Worm (Caenorhabditis elegans): ENCODE results near the gene Y45F10D.14.

Gene Y45F10D.14

ce11 chrIV:13807724-13808123 lies at the start of gene Y45F10D.14:
Gene Y45F10D.14, minus strand, starts transcription at chrIV:13807824.
- TF ChIP-seq flt-1 (GFP tag; IDR thresholded peaks at IDR 0.05) (no peak), tab-1 (GFP tag; IDR thresholded peaks at IDR 0.05) (no peak), ztf-23 (GFP tag; IDR thresholded peaks at IDR 0.05) (no peak), med-1 (GFP tag; optimal IDR thresholded peaks at IDR 0.05; ENCODE audit: insufficient read depth) (no peak), ztf-29 (GFP tag; IDR thresholded peaks at IDR 0.05) (no peak), cog-1 (tag; optimal IDR thresholded peaks at IDR 0.05) (no peak), klf-2 (GFP tag; conservative IDR thresholded peaks at IDR 0.05) (no peak), T22C8.4 (GFP tag; IDR thresholded peaks at IDR 0.05) (no peak), ref-1 (GFP tag; conservative IDR thresholded peaks at IDR 0.05) (no peak)

DNA sequence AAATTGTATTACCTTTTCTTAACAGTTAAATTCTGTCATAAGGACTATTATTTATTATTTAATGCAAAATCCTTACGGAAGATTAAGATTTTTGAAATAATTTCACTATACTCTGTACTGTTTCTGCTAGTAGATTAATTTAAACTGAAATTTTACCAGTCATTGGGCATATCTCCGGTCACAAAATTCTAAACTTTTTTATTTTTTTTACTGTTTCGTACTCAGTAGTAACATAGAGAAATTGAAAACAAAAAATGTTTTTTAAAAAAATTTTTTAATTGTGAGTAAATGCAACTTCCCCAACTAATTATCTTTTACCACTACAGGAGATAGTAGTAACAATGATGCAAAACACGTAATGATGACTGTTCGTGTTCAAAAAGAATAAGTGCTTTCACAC lies 30.7 kb upstream of the Y45F10D.14 start:
- TF ChIP-seq tab-1 (GFP tag; IDR thresholded peaks at IDR 0.05) (no peak), ztf-23 (GFP tag; IDR thresholded peaks at IDR 0.05) (no peak), med-1 (GFP tag; optimal IDR thresholded peaks at IDR 0.05; ENCODE audit: insufficient read depth) (no peak), flt-1 (GFP tag; IDR thresholded peaks at IDR 0.05) (no peak), klf-2 (GFP tag; conservative IDR thresholded peaks at IDR 0.05) (no peak), cog-1 (tag; optimal IDR thresholded peaks at IDR 0.05) (no peak)

DNA sequence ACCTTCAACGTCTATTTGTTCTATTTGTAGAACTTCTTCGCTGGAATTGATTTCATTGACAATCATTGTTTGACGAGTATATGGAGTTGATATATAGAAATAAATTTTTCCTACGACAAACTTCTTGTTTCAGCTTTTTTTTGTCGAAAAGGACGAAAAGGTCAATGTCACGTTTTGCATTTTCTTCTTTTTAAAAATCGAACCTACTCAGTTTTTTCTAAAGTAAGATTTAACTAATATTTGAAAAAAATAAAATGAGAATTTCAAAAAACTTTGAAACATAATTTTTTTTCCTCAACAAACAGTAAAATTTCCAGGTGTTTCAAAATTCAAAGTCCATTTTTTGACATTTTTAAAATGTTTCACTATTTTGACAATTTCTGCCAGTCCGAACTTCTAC lies 28.7 kb upstream of the Y45F10D.14 start, which contains the start of gene H08M01.1:
Gene H08M01.1 (minus strand): TSS at position 101 of the 400 bp plus-strand sequence.
- TF ChIP-seq klf-2 (GFP tag; conservative IDR thresholded peaks at IDR 0.05) = no peak

DNA sequence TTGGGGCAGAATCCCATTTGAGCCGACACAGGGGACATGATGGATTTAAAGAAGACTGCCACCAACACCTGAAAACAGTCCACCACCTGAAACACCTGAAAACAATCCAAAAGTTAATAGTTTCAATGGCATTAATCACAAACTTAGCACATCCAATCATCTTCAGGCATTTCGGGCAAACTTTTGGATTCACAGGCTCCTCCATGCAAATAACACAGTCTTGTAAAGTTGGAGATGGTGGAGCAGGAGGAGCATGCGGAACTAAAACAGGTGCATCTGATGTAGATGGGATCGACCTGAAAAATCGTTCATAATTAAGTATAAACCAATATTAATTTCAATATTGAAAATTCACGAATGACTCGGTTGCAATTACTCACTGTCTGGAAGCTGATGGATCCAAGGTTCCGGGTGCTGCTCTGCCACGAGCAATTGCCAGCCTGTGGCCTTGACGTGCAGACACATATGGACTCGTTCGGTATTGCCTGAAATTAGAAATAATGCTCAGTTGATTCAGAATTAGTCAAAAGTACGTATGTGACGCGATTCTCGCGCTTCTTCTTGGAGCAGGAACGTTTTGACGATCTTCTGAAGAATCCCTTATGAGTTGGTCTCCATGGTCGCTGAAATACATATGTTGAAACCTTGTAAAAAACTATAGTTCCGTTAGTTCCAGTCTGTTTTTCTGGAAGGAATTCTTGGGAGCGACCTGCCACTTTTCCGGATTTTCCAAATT lies 26.9 kb upstream of the Y45F10D.14 start:
- TF ChIP-seq klf-2 (GFP tag; conservative IDR thresholded peaks at IDR 0.05) (no peak), flt-1 (GFP tag; IDR thresholded peaks at IDR 0.05) (no peak), med-1 (GFP tag; optimal IDR thresholded peaks at IDR 0.05; ENCODE audit: insufficient read depth) (no peak), cog-1 (tag; optimal IDR thresholded peaks at IDR 0.05) (no peak), ztf-23 (GFP tag; IDR thresholded peaks at IDR 0.05) (no peak), tab-1 (GFP tag; IDR thresholded peaks at IDR 0.05) (no peak), ref-1 (GFP tag; conservative IDR thresholded peaks at IDR 0.05) (no peak), T22C8.4 (GFP tag; IDR thresholded peaks at IDR 0.05) (no peak), ztf-29 (GFP tag; IDR thresholded peaks at IDR 0.05) (no peak)

DNA sequence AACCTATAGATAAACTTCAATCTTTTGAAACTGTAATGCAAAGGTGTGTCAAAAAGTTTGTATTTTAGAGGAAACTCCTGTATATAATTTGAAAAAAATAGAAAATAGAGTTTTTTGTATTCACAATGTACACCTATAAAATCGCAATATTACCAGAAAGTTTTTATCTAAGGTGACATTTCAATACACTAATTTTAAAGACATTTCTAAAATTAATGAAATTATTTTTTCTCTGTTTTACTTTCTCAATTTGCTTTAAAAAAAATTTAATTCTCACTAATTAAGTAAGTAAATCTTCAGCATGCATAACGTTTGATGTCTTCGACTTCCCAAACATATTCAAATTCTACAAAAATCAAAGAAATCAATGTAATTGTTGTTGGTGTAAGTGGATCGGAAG lies 20.0 kb upstream of the Y45F10D.14 start, which contains the start of gene rga-5:
Gene rga-5 (plus strand): TSS at position 301 of the 400 bp plus-strand sequence.
- no peak for TF ChIP-seq klf-2 (GFP tag; conservative IDR thresholded peaks at IDR 0.05)
- TF ChIP-seq T22C8.4 (GFP tag; IDR thresholded peaks at IDR 0.05) = no peak
- no peak for TF ChIP-seq flt-1 (GFP tag; IDR thresholded peaks at IDR 0.05)
- TF ChIP-seq cog-1 (tag; optimal IDR thresholded peaks at IDR 0.05) = no peak
- no peak for TF ChIP-seq tab-1 (GFP tag; IDR thresholded peaks at IDR 0.05)
- TF ChIP-seq med-1 (GFP tag; optimal IDR thresholded peaks at IDR 0.05; ENCODE audit: insufficient read depth) = no peak
- TF ChIP-seq ztf-23 (GFP tag; IDR thresholded peaks at IDR 0.05) = no peak
- no peak for TF ChIP-seq ztf-29 (GFP tag; IDR thresholded peaks at IDR 0.05)
- TF ChIP-seq ref-1 (GFP tag; conservative IDR thresholded peaks at IDR 0.05) = no peak

- TF ChIP-seq klf-2 (GFP tag; conservative IDR thresholded peaks at IDR 0.05) (no peak), ztf-29 (GFP tag; IDR thresholded peaks at IDR 0.05) (no peak), cog-1 (tag; optimal IDR thresholded peaks at IDR 0.05) (peak; percentile 19), tab-1 (GFP tag; IDR thresholded peaks at IDR 0.05) (no peak), ztf-23 (GFP tag; IDR thresholded peaks at IDR 0.05) (no peak)
Measured at ce11 chrIV:13826363-13826762, 18.7 kb upstream of the Y45F10D.14 start.

ce11 chrIV:13820862-13821261 lies 13.2 kb upstream of the Y45F10D.14 start, which contains the start of gene Y45F10D.15:
Gene Y45F10D.15, minus strand, starts transcription at chrIV:13820962.
- no peak for TF ChIP-seq ref-1 (GFP tag; conservative IDR thresholded peaks at IDR 0.05)
- no peak for TF ChIP-seq flt-1 (GFP tag; IDR thresholded peaks at IDR 0.05)
- TF ChIP-seq med-1 (GFP tag; optimal IDR thresholded peaks at IDR 0.05; ENCODE audit: insufficient read depth) = no peak
- no peak for TF ChIP-seq cog-1 (tag; optimal IDR thresholded peaks at IDR 0.05)

DNA sequence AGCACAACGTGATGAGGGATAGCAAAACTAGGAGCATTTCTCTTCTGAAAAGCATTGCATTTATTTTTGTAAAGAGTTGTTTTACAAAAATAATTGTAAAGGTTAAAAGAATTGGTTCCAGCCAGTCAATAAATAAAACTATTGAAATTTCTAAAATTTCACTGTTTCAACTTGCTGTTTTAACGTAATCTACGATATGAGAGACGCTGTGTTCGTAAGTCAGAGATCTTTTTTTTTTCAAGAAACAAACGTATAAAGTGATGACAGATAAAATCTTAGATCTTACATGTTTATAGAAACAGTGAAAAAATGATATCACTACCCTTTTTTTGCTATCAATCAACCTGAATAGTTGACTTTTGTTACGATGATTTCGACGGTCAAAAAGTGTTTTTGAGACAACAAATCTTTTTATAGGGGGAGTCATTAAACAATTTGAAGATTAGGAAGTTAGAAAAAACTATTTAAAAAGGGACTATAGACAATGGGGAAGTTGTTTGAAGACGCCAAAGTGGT lies 9.7 kb downstream of the Y45F10D.14 start, which contains the start of gene Y45F10D.6:
Gene Y45F10D.6 (minus strand): TSS at position 51 of the 516 bp plus-strand sequence.
- TF ChIP-seq ref-1 (GFP tag; conservative IDR thresholded peaks at IDR 0.05) = no peak
- no peak for TF ChIP-seq flt-1 (GFP tag; IDR thresholded peaks at IDR 0.05)
- no peak for TF ChIP-seq ztf-23 (GFP tag; IDR thresholded peaks at IDR 0.05)
- TF ChIP-seq T22C8.4 (GFP tag; IDR thresholded peaks at IDR 0.05) = no peak
- no peak for TF ChIP-seq cog-1 (tag; optimal IDR thresholded peaks at IDR 0.05)
- no peak for TF ChIP-seq med-1 (GFP tag; optimal IDR thresholded peaks at IDR 0.05; ENCODE audit: insufficient read depth)
- TF ChIP-seq klf-2 (GFP tag; conservative IDR thresholded peaks at IDR 0.05) = no peak
- TF ChIP-seq tab-1 (GFP tag; IDR thresholded peaks at IDR 0.05) = no peak
- TF ChIP-seq ztf-29 (GFP tag; IDR thresholded peaks at IDR 0.05) = no peak

DNA sequence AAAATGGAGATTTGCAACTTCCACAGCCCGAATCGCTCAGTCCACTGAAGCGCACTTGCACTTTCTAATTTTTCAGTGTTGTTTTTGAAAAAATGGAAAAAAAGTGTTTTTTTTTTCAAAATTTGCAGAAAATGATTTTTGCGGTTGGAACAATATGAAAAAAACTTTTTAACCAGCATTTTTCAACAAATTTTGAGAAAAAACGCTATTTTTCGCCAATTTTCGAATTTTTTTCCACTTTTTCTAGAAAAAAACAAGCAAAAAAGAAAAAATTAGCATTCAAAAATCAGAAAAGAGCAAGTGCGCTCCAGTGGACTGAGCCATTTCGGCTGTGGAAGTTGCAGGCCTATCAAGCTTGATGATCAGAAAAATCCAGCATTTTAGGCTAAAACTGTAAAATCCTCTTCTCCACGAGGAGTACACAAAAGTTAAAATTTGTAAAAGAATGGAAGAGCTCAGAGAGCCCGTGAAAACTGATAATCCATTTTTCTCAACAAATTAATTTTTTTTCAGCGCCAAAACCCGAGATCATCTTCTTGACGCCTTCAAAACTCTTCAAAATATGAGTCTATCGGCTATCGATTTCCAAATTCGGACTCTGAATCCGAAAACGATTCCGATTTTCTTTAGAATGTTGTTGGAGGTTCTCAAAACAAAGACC lies 12.2 kb downstream of the Y45F10D.14 start:
- TF ChIP-seq ztf-29 (GFP tag; IDR thresholded peaks at IDR 0.05) (no peak), klf-2 (GFP tag; conservative IDR thresholded peaks at IDR 0.05) (no peak), flt-1 (GFP tag; IDR thresholded peaks at IDR 0.05) (no peak), cog-1 (tag; optimal IDR thresholded peaks at IDR 0.05) (no peak), ref-1 (GFP tag; conservative IDR thresholded peaks at IDR 0.05) (no peak), ztf-23 (GFP tag; IDR thresholded peaks at IDR 0.05) (no peak), tab-1 (GFP tag; IDR thresholded peaks at IDR 0.05) (no peak)

- TF ChIP-seq flt-1 (GFP tag; IDR thresholded peaks at IDR 0.05) = peak; percentile 69; the same call in 1 of the 2 replicates
- TF ChIP-seq ztf-23 (GFP tag; IDR thresholded peaks at IDR 0.05) = peak; percentile 60; the same call in 1 of the 2 replicates
- TF ChIP-seq tab-1 (GFP tag; IDR thresholded peaks at IDR 0.05) = no peak
- TF ChIP-seq ztf-29 (GFP tag; IDR thresholded peaks at IDR 0.05) = no peak
- 0 out of 2 replicates have a peak, but pooled peaks have one; percentile 44 for TF ChIP-seq klf-2 (GFP tag; conservative IDR thresholded peaks at IDR 0.05)
Measured at ce11 chrIV:13788652-13789051, 19.0 kb downstream of the Y45F10D.14 start, which contains the start of the genes sas-6 and Y45F10D.7. Gene sas-6, minus strand, starts transcription at chrIV:13788731. Gene Y45F10D.7, plus strand, starts transcription at chrIV:13788907.
